Fruit fly (Drosophila melanogaster) whole organism, embryonic: ENCODE results near the gene CG15742.
A peak's percentile ranks its signal among the peaks of the same experiment; 100 is the strongest.

ENCODE experiments used
- Awh ChIP-seq: fragments of 200-800 bp; sonication (Bioruptor generic); IDR thresholded peaks from 2 replicates; pipeline ENCODE4, ENCODE4 v1.3.6; 2022; ENCODE audit warnings: missing biosample characterization, missing genetic modification characterization
- CG10959 ChIP-seq: fragments of 200-800 bp; sonication (Bioruptor generic); IDR thresholded peaks from 2 replicates; pipeline ENCODE4 v1.3.6; 2022; ENCODE audit warnings: missing biosample characterization, missing genetic modification characterization
- CG11093 ChIP-seq: fragments of 200-800 bp; sonication (Bioruptor generic); IDR thresholded peaks from 3 replicates; pipeline ENCODE4 v1.3.6; 2022; ENCODE audit warnings: missing biosample characterization, missing genetic modification characterization
- CG11398 ChIP-seq: fragments of 200-800 bp; sonication (Bioruptor generic); optimal IDR thresholded peaks from 2 replicates; lab custom pipeline; 2016; ENCODE audit warnings: missing biosample characterization, missing genetic modification characterization
- CG12155 ChIP-seq: fragments of 200-800 bp; sonication (Bioruptor generic); optimal IDR thresholded peaks from 3 replicates; lab custom pipeline; 2016; ENCODE audit warnings: missing biosample characterization, missing genetic modification characterization
- CG12299 ChIP-seq: fragments of 200-800 bp; sonication (Bioruptor generic); optimal IDR thresholded peaks from 2 replicates; lab custom pipeline; 2018; ENCODE audit warnings: missing biosample characterization, mild to moderate bottlenecking, missing genetic modification characterization
- CG14441 ChIP-seq: fragments of 200-800 bp; sonication (Bioruptor generic); IDR thresholded peaks from 2 replicates; pipeline ENCODE4 v1.3.6; 2022; ENCODE audit warnings: missing biosample characterization, missing genetic modification characterization
- CG17186 ChIP-seq: fragments of 200-800 bp; sonication (Bioruptor generic); optimal IDR thresholded peaks from 3 replicates; lab custom pipeline; 2017; ENCODE audit warnings: missing biosample characterization, missing genetic modification reagents, missing genetic modification characterization
- CG2199 ChIP-seq: fragments of 200-800 bp; sonication (Bioruptor generic); IDR thresholded peaks from 3 replicates; pipeline ENCODE4 v1.3.6; 2022; ENCODE audit warnings: missing biosample characterization, missing genetic modification characterization
- CG2875 ChIP-seq: fragments of 200-800 bp; sonication (Bioruptor generic); optimal IDR thresholded peaks from 2 replicates; lab custom pipeline; 2017; ENCODE audit warnings: missing biosample characterization, mild to moderate bottlenecking, missing genetic modification characterization, missing genetic modification reagents
- CG31441 ChIP-seq: fragments of 200-800 bp; sonication (Bioruptor generic); IDR thresholded peaks from 2 replicates; pipeline ENCODE4 v1.3.6; 2022; ENCODE audit warnings: missing biosample characterization, missing genetic modification characterization
- CG4328 ChIP-seq: fragments of 200-800 bp; sonication (Bioruptor generic); optimal IDR thresholded peaks from 3 replicates; lab custom pipeline; 2017; ENCODE audit warnings: missing biosample characterization, missing genetic modification reagents, missing genetic modification characterization
- CG5245 ChIP-seq: fragments of 200-800 bp; sonication (Bioruptor generic); optimal IDR thresholded peaks from 3 replicates; lab custom pipeline; 2016; ENCODE audit warnings: missing biosample characterization, missing genetic modification characterization
- CG6689 ChIP-seq: fragments of 200-800 bp; sonication (Bioruptor generic); IDR thresholded peaks from 2 replicates; pipeline ENCODE4 v1.3.6; 2022; ENCODE audit warnings: missing biosample characterization, missing genetic modification characterization
- CG7372 ChIP-seq: fragments of 200-800 bp; sonication (Bioruptor generic); IDR thresholded peaks from 2 replicates; pipeline ENCODE4 v1.3.6; 2022; ENCODE audit warnings: missing biosample characterization, missing genetic modification characterization
- CG7928 ChIP-seq: fragments of 200-800 bp; sonication (Bioruptor generic); optimal IDR thresholded peaks from 2 replicates; lab custom pipeline; 2017; ENCODE audit warnings: missing biosample characterization, mild to moderate bottlenecking, missing genetic modification characterization
- CG8290 ChIP-seq, 3 experiments: fragments of 200-800 bp; sonication (Bioruptor generic); optimal IDR thresholded peaks; 2 replicates each; lab custom pipeline; 2016 to 2019; ENCODE audit warnings: missing biosample characterization in 3 of 3, missing genetic modification characterization in 3 of 3, mild to moderate bottlenecking in 2 of 3, moderate library complexity in 1 of 3
- CG9437 ChIP-seq: fragments of 200-800 bp; sonication (Bioruptor generic); optimal IDR thresholded peaks from 2 replicates; lab custom pipeline; 2018; ENCODE audit warnings: missing biosample characterization, mild to moderate bottlenecking, missing genetic modification characterization
- Deaf1 ChIP-seq: fragments of 200-800 bp; optimal IDR thresholded peaks from 3 replicates; lab custom pipeline; 2019; ENCODE audit warnings: missing biosample characterization, mild to moderate bottlenecking, missing genetic modification characterization, moderate library complexity
- Dek ChIP-seq: fragments of 200-800 bp; sonication (Bioruptor generic); optimal IDR thresholded peaks from 3 replicates; lab custom pipeline; 2019; ENCODE audit warnings: missing biosample characterization, mild to moderate bottlenecking, missing genetic modification characterization, moderate library complexity
- Doc2 ChIP-seq: fragments of 200-800 bp; sonication (Bioruptor generic); IDR thresholded peaks from 2 replicates; pipeline ENCODE4 v1.3.6; 2022; ENCODE audit warnings: missing biosample characterization, missing genetic modification characterization
- ERR ChIP-seq: fragments of 200-800 bp; sonication (Bioruptor generic); optimal IDR thresholded peaks from 2 replicates; lab custom pipeline; 2016; ENCODE audit warnings: missing biosample characterization, missing genetic modification characterization
- GATAe ChIP-seq: fragments of 200-800 bp; sonication (Bioruptor generic); conservative IDR thresholded peaks from 2 replicates; pipeline ENCODE4 v1.3.6; 2022; ENCODE audit warnings: missing biosample characterization, missing genetic modification characterization
- NFAT ChIP-seq: fragments of 200-800 bp; sonication (Bioruptor generic); IDR thresholded peaks from 2 replicates; pipeline ENCODE4 v1.3.6; 2022; ENCODE audit warnings: missing biosample characterization, missing genetic modification characterization
- Oaz ChIP-seq: fragments of 200-800 bp; sonication (Bioruptor generic); IDR thresholded peaks from 2 replicates; pipeline ENCODE4 v1.3.6; 2022; ENCODE audit warnings: missing biosample characterization, missing genetic modification characterization
- Spps ChIP-seq: fragments of 200-800 bp; sonication (Bioruptor generic); optimal IDR thresholded peaks from 2 replicates; lab custom pipeline; 2018; ENCODE audit warnings: missing biosample characterization, mild to moderate bottlenecking, missing genetic modification characterization
- aop ChIP-seq: fragments of 200-800 bp; sonication (Bioruptor generic); IDR thresholded peaks from 2 replicates; pipeline ENCODE4 v1.3.6; 2022; ENCODE audit warnings: missing biosample characterization, missing genetic modification characterization
- cato ChIP-seq: fragments of 200-800 bp; sonication (Bioruptor generic); optimal IDR thresholded peaks from 2 replicates; lab custom pipeline; 2016; ENCODE audit warnings: missing biosample characterization, missing genetic modification characterization, borderline replicate concordance
- dm ChIP-seq: fragments of 200-800 bp; sonication (Bioruptor generic); optimal IDR thresholded peaks from 3 replicates; lab custom pipeline; 2016; ENCODE audit warnings: missing biosample characterization, missing genetic modification characterization
- en ChIP-seq: fragments of 200-800 bp; sonication (Bioruptor generic); optimal IDR thresholded peaks from 2 replicates; lab custom pipeline; 2016; ENCODE audit warnings: missing biosample characterization, missing genetic modification characterization
- gce ChIP-seq: fragments of 200-800 bp; sonication (Bioruptor generic); IDR thresholded peaks from 3 replicates; pipeline ENCODE4 v1.3.6; 2022; ENCODE audit warnings: missing biosample characterization, missing genetic modification characterization
- her ChIP-seq: fragments of 200-800 bp; sonication (Bioruptor generic); optimal IDR thresholded peaks from 2 replicates; lab custom pipeline; 2016; ENCODE audit warnings: missing biosample characterization, missing genetic modification characterization
- hkb ChIP-seq, 2 experiments: fragments of 200-800 bp in 1 of 2; fragments of >200 bp in 1 of 2; sonication (Bioruptor generic) in 1 of 2; IDR thresholded peaks in 1 of 2; optimal IDR thresholded peaks in 1 of 2; 2 replicates each; pipeline versions ENCODE4 v1.3.6 to Lab custom; 2017 to 2022; ENCODE audit warnings: missing biosample characterization in 1 of 2, missing genetic modification characterization in 1 of 2
- insv ChIP-seq, 2 experiments: fragments of 200-800 bp; sonication (Bioruptor generic); optimal IDR thresholded peaks; 3 replicates each; lab custom pipeline; 2016 to 2018; ENCODE audit warnings: missing biosample characterization in 2 of 2, missing genetic modification characterization in 2 of 2
- inv ChIP-seq: fragments of 200-800 bp; sonication (Bioruptor generic); IDR thresholded peaks from 2 replicates; pipeline ENCODE4 v1.3.6; 2022; ENCODE audit warnings: missing biosample characterization, missing genetic modification characterization; ENCODE audit not compliant: partially characterized antibody
- lola ChIP-seq, 3 experiments: fragments of >200 bp in 2 of 3; fragments of 200-800 bp in 1 of 3; sonication (Bioruptor generic) in 1 of 3; optimal IDR thresholded peaks; 2 replicates each; lab custom pipeline; 2017 to 2019; ENCODE audit warnings: missing biosample characterization in 3 of 3, missing genetic modification characterization in 3 of 3, mild to moderate bottlenecking in 1 of 3, moderate library complexity in 1 of 3
- nerfin-2 ChIP-seq: fragments of 200-800 bp; sonication (Bioruptor generic); IDR thresholded peaks from 2 replicates; pipeline ENCODE4 v1.3.6; 2022; ENCODE audit warnings: missing biosample characterization, missing genetic modification characterization; ENCODE audit not compliant: partially characterized antibody
- ro ChIP-seq: fragments of 200-800 bp; sonication (Bioruptor generic); IDR thresholded peaks from 2 replicates; pipeline ENCODE4 v1.3.6; 2022; ENCODE audit warnings: missing biosample characterization, missing genetic modification characterization
- run ChIP-seq: fragments of 200-800 bp; sonication (Bioruptor generic); optimal IDR thresholded peaks from 3 replicates; lab custom pipeline; 2018; ENCODE audit warnings: missing biosample characterization, mild to moderate bottlenecking, missing genetic modification characterization
- slbo ChIP-seq: fragments of 200-800 bp; sonication (Bioruptor generic); IDR thresholded peaks from 2 replicates; pipeline ENCODE4 v1.3.6; 2022; ENCODE audit warnings: missing biosample characterization, missing genetic modification characterization
- sob ChIP-seq: fragments of 200-800 bp; sonication (Bioruptor generic); IDR thresholded peaks from 2 replicates; pipeline ENCODE4 v1.3.6; 2022; ENCODE audit warnings: missing biosample characterization, missing genetic modification characterization
- stc ChIP-seq: fragments of 200-800 bp; sonication (Bioruptor generic); IDR thresholded peaks from 2 replicates; pipeline ENCODE4 v1.3.6; 2022; ENCODE audit warnings: missing biosample characterization, missing genetic modification characterization
- sug ChIP-seq: fragments of 200-800 bp; optimal IDR thresholded peaks from 2 replicates; lab custom pipeline; 2019; ENCODE audit warnings: missing biosample characterization, mild to moderate bottlenecking, missing genetic modification characterization, moderate library complexity
- trem ChIP-seq: fragments of 200-800 bp; optimal IDR thresholded peaks from 3 replicates; lab custom pipeline; 2019; ENCODE audit warnings: missing biosample characterization, mild to moderate bottlenecking, missing genetic modification characterization, moderate library complexity
- twi ChIP-seq: fragments of 200-800 bp; optimal IDR thresholded peaks from 2 replicates; lab custom pipeline; 2019; ENCODE audit warnings: missing biosample characterization, mild to moderate bottlenecking, missing genetic modification characterization, moderate library complexity
- tx ChIP-seq: fragments of 200-800 bp; sonication (Bioruptor generic); optimal IDR thresholded peaks from 2 replicates; lab custom pipeline; 2016; ENCODE audit warnings: missing biosample characterization, missing genetic modification characterization
- unpg ChIP-seq: fragments of 200-800 bp; sonication (Bioruptor generic); optimal IDR thresholded peaks from 3 replicates; lab custom pipeline; 2018; ENCODE audit warnings: missing biosample characterization, mild to moderate bottlenecking, missing genetic modification characterization, moderate library complexity
- zf30C ChIP-seq: fragments of 200-800 bp; sonication (Bioruptor generic); optimal IDR thresholded peaks from 3 replicates; lab custom pipeline; 2018; ENCODE audit warnings: missing biosample characterization, mild to moderate bottlenecking, missing genetic modification characterization
- zfh2 ChIP-seq: fragments of 200-800 bp; sonication (Bioruptor generic); optimal IDR thresholded peaks from 2 replicates; lab custom pipeline; 2016; ENCODE audit warnings: missing biosample characterization, missing genetic modification characterization

CG15742 gene

DNA sequence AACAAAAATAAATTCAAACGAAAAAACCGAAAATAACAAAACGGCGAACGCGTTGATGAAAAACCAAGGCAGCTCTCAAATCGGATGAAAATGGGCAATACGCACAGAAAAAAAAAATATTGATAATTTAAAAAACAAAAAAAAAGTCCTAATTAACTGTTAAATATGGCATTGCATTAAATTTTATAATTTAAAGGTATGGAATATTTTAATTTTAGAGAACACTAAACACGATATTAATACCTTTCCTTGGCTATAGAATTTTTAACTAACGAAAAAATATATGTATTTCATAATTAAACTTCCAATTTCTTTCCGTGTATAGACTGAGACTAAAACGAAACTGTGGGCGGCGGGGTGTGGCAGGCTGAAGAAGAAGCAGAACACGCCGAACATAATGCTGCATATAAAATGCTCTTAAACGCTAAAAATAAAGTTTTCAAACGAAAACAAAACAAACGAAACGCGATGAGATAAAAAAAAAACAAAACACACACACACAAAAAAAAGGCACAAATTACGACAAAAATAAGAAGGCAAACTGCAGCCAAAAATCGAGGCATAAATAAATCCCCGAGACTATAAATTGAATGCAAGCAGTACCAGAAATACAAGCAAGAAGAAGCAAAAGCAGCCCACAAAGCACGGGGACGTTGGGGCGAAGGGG is 16.3 kb upstream of the CG15742 start (continued):
- no peak for TF ChIP-seq en
- TF ChIP-seq dm (GFP tag; lab: Kevin White, UChicago) = no peak
- no peak for TF ChIP-seq GATAe (GFP tag; lab: Robert Waterston, UW)
- peak; percentile 23 for TF ChIP-seq CG4328
- TF ChIP-seq Oaz (GFP tag; lab: Robert Waterston, UW) = 0 out of 2 replicates have a peak, but pooled peaks have one; percentile 9
- TF ChIP-seq her (GFP tag; lab: Kevin White, UChicago) = no peak
- TF ChIP-seq CG12299 = peak; percentile 15
- TF ChIP-seq CG2199 (GFP tag; lab: Robert Waterston, UW) = no peak
- TF ChIP-seq slbo (GFP tag; lab: Robert Waterston, UW) = peak; percentile 42
- TF ChIP-seq CG10959 (GFP tag; lab: Robert Waterston, UW) = no peak
- no peak for TF ChIP-seq inv (GFP tag; lab: Robert Waterston, UW)
- TF ChIP-seq aop (GFP tag; lab: Robert Waterston, UW) = no peak
- TF ChIP-seq Spps (tag; lab: Kevin White, UChicago) = peak; percentile 59
- peak; percentile 42 for TF ChIP-seq sug
- no peak for TF ChIP-seq gce (GFP tag; lab: Robert Waterston, UW)
- peak; percentile 40; the same call in 1 of the 2 replicates for TF ChIP-seq Awh (GFP tag; lab: Robert Waterston, UW)
- peak in 1 of 3 experiments; percentile 54 for TF ChIP-seq lola (GFP tag; optimal IDR thresholded peaks at IDR 0.05; lab: Kevin White, UChicago)
- no peak for TF ChIP-seq CG11398 (GFP tag; lab: Kevin White, UChicago)
- TF ChIP-seq unpg (GFP tag; lab: Kevin White, UChicago) = peak; percentile 71
- TF ChIP-seq Deaf1 (tag; lab: Kevin White, UChicago) = peak; percentile 50
- TF ChIP-seq stc (GFP tag; lab: Robert Waterston, UW) = peak; percentile 51
- TF ChIP-seq CG17186 = no peak
- TF ChIP-seq CG5245 (GFP tag; lab: Kevin White, UChicago) = no peak
- TF ChIP-seq CG8290 (GFP tag; optimal IDR thresholded peaks at IDR 0.05; lab: Kevin White, UChicago) = no peak
- no peak for TF ChIP-seq CG8290 (tag; optimal IDR thresholded peaks at IDR 0.05; lab: Kevin White, UChicago)
- no peak for TF ChIP-seq tx (GFP tag; lab: Kevin White, UChicago)
- peak; percentile 25 for TF ChIP-seq CG12155 (GFP tag; lab: Kevin White, UChicago)
- peak; percentile 70 for TF ChIP-seq CG31441 (GFP tag; lab: Robert Waterston, UW)
- peak; percentile 46; the same call in 1 of the 2 replicates for TF ChIP-seq CG14441 (GFP tag; lab: Robert Waterston, UW)
- TF ChIP-seq twi (tag; lab: Kevin White, UChicago) = peak; percentile 58
- TF ChIP-seq sob (GFP tag; lab: Robert Waterston, UW) = no peak
- TF ChIP-seq ro = no peak
- peak; percentile 14; the same call in 1 of the 3 replicates for TF ChIP-seq CG11093 (GFP tag; lab: Robert Waterston, UW)
- TF ChIP-seq Dek (tag; lab: Kevin White, UChicago) = peak; percentile 62
- TF ChIP-seq CG6689 = peak; percentile 53; the same call in 1 of the 2 replicates
- TF ChIP-seq cato (GFP tag; lab: Kevin White, UChicago) = peak; percentile 5
- peak; percentile 2 for TF ChIP-seq zf30C (GFP tag; lab: Kevin White, UChicago)
- no peak for TF ChIP-seq Doc2 (GFP tag; lab: Robert Waterston, UW)
- TF ChIP-seq CG7372 = peak; percentile 57
- TF ChIP-seq nerfin-2 (GFP tag; lab: Robert Waterston, UW) = no peak
- TF ChIP-seq hkb (optimal IDR thresholded peaks at IDR 0.05; lab: Kevin White, UChicago) = no peak
- TF ChIP-seq hkb (GFP tag; IDR thresholded peaks at IDR 0.05; lab: Robert Waterston, UW) = 0 out of 2 replicates have a peak, but pooled peaks have one; percentile 27
- TF ChIP-seq trem (tag; lab: Kevin White, UChicago) = peak; percentile 56
- TF ChIP-seq CG9437 (GFP tag; lab: Kevin White, UChicago) = peak; percentile 54
- no peak for TF ChIP-seq NFAT (GFP tag; lab: Robert Waterston, UW)
- no peak for TF ChIP-seq CG2875 (GFP tag; lab: Kevin White, UChicago)
- no peak for TF ChIP-seq insv (GFP tag; optimal IDR thresholded peaks at IDR 0.05; lab: Kevin White, UChicago)
- no peak for TF ChIP-seq CG7928 (GFP tag; lab: Kevin White, UChicago)
- TF ChIP-seq ERR (GFP tag; lab: Kevin White, UChicago) = no peak
- TF ChIP-seq run = peak; percentile 45
- TF ChIP-seq zfh2 (GFP tag; lab: Kevin White, UChicago) = no peak
